Worm (Caenorhabditis elegans) whole organism, midembryonic: ENCODE data around the gene idpp-12.

Source experiments
- T22C8.4 ChIP-seq: fragments of 200-800 bp; sonication (Bioruptor generic); IDR thresholded peaks from 2 replicates; pipeline ENCODE4 v1.3.6; 2022; ENCODE audit warnings: missing genetic modification characterization, missing compliant biosample characterization
- cog-1 ChIP-seq: sonication (generic microtip); optimal IDR thresholded peaks from 2 replicates; lab custom pipeline; 2016; ENCODE audit warnings: missing genetic modification characterization, missing compliant biosample characterization
- flt-1 ChIP-seq: fragments of 200-800 bp; sonication (Bioruptor generic); IDR thresholded peaks from 2 replicates; pipeline ENCODE4 v1.3.6; 2022; ENCODE audit warnings: missing genetic modification characterization, missing compliant biosample characterization
- ref-1 ChIP-seq: fragments of 200-800 bp; sonication (Bioruptor generic); conservative IDR thresholded peaks from 2 replicates; pipeline ENCODE4 v1.3.6; 2022; ENCODE audit warnings: missing genetic modification reagents, missing genetic modification characterization, missing compliant biosample characterization
- tab-1 ChIP-seq: fragments of 200-800 bp; sonication (Bioruptor generic); IDR thresholded peaks from 2 replicates; pipeline ENCODE4 v1.3.6; 2022; ENCODE audit warnings: missing genetic modification characterization, missing compliant biosample characterization
- ztf-23 ChIP-seq: fragments of 200-800 bp; sonication (Bioruptor generic); IDR thresholded peaks from 2 replicates; pipeline ENCODE4 v1.3.6; 2022; ENCODE audit warnings: missing genetic modification reagents, missing genetic modification characterization, missing compliant biosample characterization
- ztf-29 ChIP-seq: fragments of 200-800 bp; sonication (Bioruptor generic); IDR thresholded peaks from 2 replicates; pipeline ENCODE4 v1.3.6; 2022; ENCODE audit warnings: missing genetic modification reagents, missing genetic modification characterization, missing compliant biosample characterization

DNA sequence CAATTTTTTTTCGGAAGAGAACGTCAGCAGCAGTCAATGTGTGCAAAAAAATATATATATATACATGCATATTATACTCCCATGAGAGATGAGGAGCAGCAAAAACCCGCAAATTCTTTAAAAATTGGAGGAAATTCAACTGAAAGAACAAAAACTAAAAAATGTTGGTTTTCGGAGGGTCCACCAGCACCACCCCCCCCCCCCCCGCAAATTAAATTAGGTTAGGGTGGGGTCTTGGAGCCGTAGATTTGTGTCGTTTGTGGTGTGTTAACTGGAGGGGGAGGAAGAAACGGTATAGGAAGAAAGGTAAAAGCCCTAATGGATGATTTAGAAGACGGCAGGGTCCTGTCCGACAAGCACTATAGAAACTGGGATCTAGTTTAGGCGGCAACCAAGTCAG, 44.5 kb downstream of the idpp-12 start:
- TF ChIP-seq tab-1 (GFP tag; lab: Robert Waterston, UW) (no peak), cog-1 (no peak), ztf-29 (GFP tag; lab: Robert Waterston, UW) (no peak), ref-1 (GFP tag; lab: Robert Waterston, UW) (no peak), flt-1 (GFP tag; lab: Robert Waterston, UW) (no peak), ztf-23 (GFP tag; lab: Robert Waterston, UW) (no peak), T22C8.4 (GFP tag; lab: Robert Waterston, UW) (no peak)
